Worm (Caenorhabditis elegans): ENCODE results near the gene C25A8.2.
A peak's percentile ranks its signal among the peaks of the same experiment; 100 is the strongest.

Gene C25A8.2

ce11 chrIV:7011728-7012127, 2.1 kb downstream of the C25A8.2 start, which contains the start of gene trxr-1:
Gene trxr-1, plus strand, starts transcription at chrIV:7011954.
- TF ChIP-seq pqm-1 (tag; optimal IDR thresholded peaks at IDR 0.05) (no peak), hlh-30 (tag; optimal IDR thresholded peaks at IDR 0.05; ENCODE audit: insufficient read depth) (peak; percentile 69), mxl-3 (GFP tag; optimal IDR thresholded peaks at IDR 0.05) (peak; percentile 66)

DNA sequence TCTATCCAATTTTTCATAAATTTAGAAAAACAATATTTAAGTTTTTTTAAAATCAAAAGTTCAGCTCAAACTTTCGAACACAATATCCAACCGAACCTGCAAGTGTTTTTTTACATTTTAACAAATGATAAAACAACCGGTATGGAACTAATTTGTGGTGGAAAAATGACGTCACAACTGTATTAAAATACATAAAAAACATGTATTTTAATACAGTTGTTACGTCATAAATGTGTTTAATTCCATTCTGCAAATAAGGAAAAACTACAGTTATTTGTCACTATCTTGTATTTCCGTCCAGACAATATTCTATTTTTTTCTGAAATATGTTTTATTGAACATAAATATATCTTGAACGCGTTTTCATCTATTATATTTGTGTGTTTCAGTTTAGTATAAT, 2.6 kb downstream of the C25A8.2 start:
- TF ChIP-seq vab-7 (GFP tag; IDR thresholded peaks at IDR 0.05) = no peak
- TF ChIP-seq unc-62 (GFP tag; optimal IDR thresholded peaks at IDR 0.05 in 1 of 2) = no peak
- no peak for TF ChIP-seq unc-62 (tag; optimal IDR thresholded peaks at IDR 0.05)
- TF ChIP-seq lim-7 (GFP tag; IDR thresholded peaks at IDR 0.05) = no peak
- no peak for TF ChIP-seq Y48G9A.11 (GFP tag; IDR thresholded peaks at IDR 0.05)
- TF ChIP-seq madf-9 (GFP tag; conservative IDR thresholded peaks at IDR 0.05) = no peak
- no peak for TF ChIP-seq fkh-10 (GFP tag; optimal IDR thresholded peaks at IDR 0.05)
- TF ChIP-seq mes-2 (tag; optimal IDR thresholded peaks at IDR 0.05; ENCODE audit: poor library complexity, severe bottlenecking) = no peak

ce11 chrIV:7012731-7013445, 3.3 kb downstream of the C25A8.2 start:
- TF ChIP-seq dmd-8 (GFP tag; IDR thresholded peaks at IDR 0.05) = no peak
- no peak for TF ChIP-seq zip-11 (GFP tag; IDR thresholded peaks at IDR 0.05)
- TF ChIP-seq ceh-20 (GFP tag; IDR thresholded peaks at IDR 0.05) = no peak
- peak; percentile 12 for TF ChIP-seq nhr-28 (tag; optimal IDR thresholded peaks at IDR 0.05)
- peak; percentile 6 for TF ChIP-seq dpl-1 (GFP tag; optimal IDR thresholded peaks at IDR 0.05)
- TF ChIP-seq nhr-6 (tag; optimal IDR thresholded peaks at IDR 0.05) = no peak
- TF ChIP-seq nhr-41 (GFP tag; IDR thresholded peaks at IDR 0.05) = no peak
- TF ChIP-seq lin-1 (GFP tag; IDR thresholded peaks at IDR 0.05) = no peak
- TF ChIP-seq lin-38 (GFP tag; IDR thresholded peaks at IDR 0.05) = peak; percentile 51
- peak; percentile 77 for TF ChIP-seq set-16 (GFP tag; IDR thresholded peaks at IDR 0.05)
- no peak for TF ChIP-seq lin-15B (tag; optimal IDR thresholded peaks at IDR 0.05)
- TF ChIP-seq nhr-77 (tag; optimal IDR thresholded peaks at IDR 0.05) = peak; percentile 34
- no peak for TF ChIP-seq zfp-3 (GFP tag; conservative IDR thresholded peaks at IDR 0.05)
- no peak for TF ChIP-seq gei-8 (GFP tag; optimal IDR thresholded peaks at IDR 0.05)
- TF ChIP-seq aha-1 (tag) = no peak
- no peak for TF ChIP-seq dmd-9 (GFP tag; IDR thresholded peaks at IDR 0.05)
- no peak for TF ChIP-seq skn-1 (tag; optimal IDR thresholded peaks at IDR 0.05)
- TF ChIP-seq zag-1 (tag; optimal IDR thresholded peaks at IDR 0.05) = no peak
- no peak for TF ChIP-seq unc-39 (tag; optimal IDR thresholded peaks at IDR 0.05)
- no peak for TF ChIP-seq snpc-4 (tag; optimal IDR thresholded peaks at IDR 0.05)
- TF ChIP-seq F49E8.2 (tag; optimal IDR thresholded peaks at IDR 0.05; ENCODE audit: borderline replicate concordance) = no peak
- TF ChIP-seq cey-2 (tag; optimal IDR thresholded peaks at IDR 0.05; ENCODE audit: borderline replicate concordance, insufficient read depth) = no peak
- TF ChIP-seq nhr-102 (tag; optimal IDR thresholded peaks at IDR 0.05) = no peak

DNA sequence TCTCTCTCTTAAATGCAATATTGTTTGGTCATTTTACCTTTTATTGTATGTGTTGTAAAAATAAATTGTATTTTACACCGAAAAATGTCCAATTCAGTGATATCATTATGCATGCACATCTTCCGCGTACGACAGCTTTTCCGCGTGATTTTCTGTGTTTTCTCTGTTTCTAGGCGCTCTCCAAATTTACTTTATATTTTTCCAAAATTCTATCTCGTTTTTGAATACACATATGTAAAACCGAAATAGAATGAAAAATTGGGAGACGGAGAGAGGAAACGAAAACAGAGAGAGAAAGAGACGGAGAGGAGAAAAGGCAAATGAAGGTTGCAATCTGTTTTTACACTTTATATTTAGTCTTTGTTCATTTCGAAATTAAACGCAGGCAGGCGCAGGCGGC, 6.9 kb downstream of the C25A8.2 start:
- peak; percentile 9 for TF ChIP-seq dpl-1 (GFP tag; optimal IDR thresholded peaks at IDR 0.05)
- TF ChIP-seq hlh-30 (tag; optimal IDR thresholded peaks at IDR 0.05; ENCODE audit: insufficient read depth) = peak; percentile 85
- peak; percentile 49 for TF ChIP-seq hlh-11 (tag; optimal IDR thresholded peaks at IDR 0.05)
- peak; percentile 21; the same call in 1 of the 2 replicates for TF ChIP-seq dmd-6 (GFP tag; IDR thresholded peaks at IDR 0.05)
- no peak for TF ChIP-seq lim-7 (GFP tag; IDR thresholded peaks at IDR 0.05)
- TF ChIP-seq nhr-28 (tag; optimal IDR thresholded peaks at IDR 0.05) = peak; percentile 46
- peak; percentile 31 for TF ChIP-seq fkh-10 (GFP tag; optimal IDR thresholded peaks at IDR 0.05)
- peak; percentile 4 for TF ChIP-seq nhr-77 (tag; optimal IDR thresholded peaks at IDR 0.05)
- TF ChIP-seq F10B5.3 (tag; optimal IDR thresholded peaks at IDR 0.05) = no peak
- TF ChIP-seq daf-16 (GFP tag; optimal IDR thresholded peaks at IDR 0.05) = no peak
- TF ChIP-seq daf-16 (tag; optimal IDR thresholded peaks at IDR 0.05) = peak; percentile 50
- peak; percentile 71 for TF ChIP-seq mep-1 (tag; optimal IDR thresholded peaks at IDR 0.05)
- TF ChIP-seq nhr-10 (tag; optimal IDR thresholded peaks at IDR 0.05) = no peak
- no peak for TF ChIP-seq nhr-6 (tag; optimal IDR thresholded peaks at IDR 0.05)
- TF ChIP-seq lin-38 (GFP tag; IDR thresholded peaks at IDR 0.05) = 0 out of 2 replicates have a peak, but pooled peaks have one; percentile 14
- peak; percentile 30 for TF ChIP-seq rbr-2 (tag; optimal IDR thresholded peaks at IDR 0.05)
- peak; percentile 78 for TF ChIP-seq dve-1 (tag; optimal IDR thresholded peaks at IDR 0.05; ENCODE audit: insufficient read depth)
- TF ChIP-seq aha-1 (tag) = peak; percentile 91
- peak in 1 of 2 experiments; percentile 70 for TF ChIP-seq lsy-2 (tag; optimal IDR thresholded peaks at IDR 0.05)
- peak in 1 of 2 experiments; percentile 60 for TF ChIP-seq mdl-1 (tag; optimal IDR thresholded peaks at IDR 0.05)

Measured in whole organism, L4 larva.